Fruit fly (Drosophila melanogaster): ENCODE measurements around the gene Pdk1.
A peak's percentile ranks its signal among the peaks of the same experiment; 100 is the strongest.

Pdk1 gene

DNA sequence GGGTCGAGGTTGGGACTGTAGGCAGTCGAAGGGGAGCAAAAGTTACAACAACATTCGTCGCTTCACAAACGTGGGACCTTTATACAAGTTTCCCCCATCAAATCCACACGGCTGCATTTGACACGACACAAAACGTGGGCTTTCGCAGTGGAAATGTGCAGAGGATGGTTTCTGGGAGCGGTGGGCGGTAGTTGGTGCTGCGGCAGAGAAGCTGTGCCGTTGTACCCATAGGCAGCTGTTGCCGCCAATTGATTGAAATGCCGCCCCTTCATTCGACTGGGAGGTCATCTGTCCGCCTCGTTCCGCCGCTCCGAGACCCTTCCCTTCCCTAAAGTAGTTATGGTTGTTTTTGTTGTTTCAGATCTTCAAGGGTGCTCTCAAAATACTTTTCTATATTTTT is 20.2 kb upstream of the Pdk1 start:
- TF ChIP-seq CG10543 (GFP tag; optimal IDR thresholded peaks at IDR 0.05) (peak; percentile 28), Vsx1 (GFP tag; optimal IDR thresholded peaks at IDR 0.05) (no peak), schlank (tag; optimal IDR thresholded peaks at IDR 0.05) (no peak), B-H2 (GFP tag; optimal IDR thresholded peaks at IDR 0.05) (no peak), CG10321 (GFP tag; IDR thresholded peaks at IDR 0.05) (no peak), Doc2 (GFP tag; IDR thresholded peaks at IDR 0.05) (no peak), CG32772 (GFP tag; IDR thresholded peaks at IDR 0.05) (no peak), Hmx (GFP tag; optimal IDR thresholded peaks at IDR 0.05) (no peak), CG30020 (tag; optimal IDR thresholded peaks at IDR 0.05) (no peak), nau (GFP tag; optimal IDR thresholded peaks at IDR 0.05) (peak; percentile 66), knrl (GFP tag; IDR thresholded peaks at IDR 0.05; ENCODE audit: partially characterized antibody) (no peak), CG12744 (GFP tag; optimal IDR thresholded peaks at IDR 0.05) (no peak), TFAM (GFP tag; optimal IDR thresholded peaks at IDR 0.05) (no peak), ERR (GFP tag; optimal IDR thresholded peaks at IDR 0.05) (no peak), CG14441 (GFP tag; IDR thresholded peaks at IDR 0.05) (no peak), kay (GFP tag; optimal IDR thresholded peaks at IDR 0.05) (no peak), chm (GFP tag; IDR thresholded peaks at IDR 0.05) (no peak), CG18764 (GFP tag; optimal IDR thresholded peaks at IDR 0.05) (no peak), Ets65A (GFP tag) (no peak), gfzf (GFP tag; optimal IDR thresholded peaks at IDR 0.05) (no peak), CG2875 (GFP tag; optimal IDR thresholded peaks at IDR 0.05) (no peak), CG15011 (GFP tag; optimal IDR thresholded peaks at IDR 0.05) (no peak), CG11560 (tag; IDR thresholded peaks at IDR 0.05) (no peak), hth (optimal IDR thresholded peaks at IDR 0.05) (no peak), Mad (GFP tag; optimal IDR thresholded peaks at IDR 0.05) (no peak), CG11398 (GFP tag; optimal IDR thresholded peaks at IDR 0.05) (no peak), CG17802 (tag; optimal IDR thresholded peaks at IDR 0.05) (no peak), Ada2b (GFP tag; IDR thresholded peaks at IDR 0.05) (no peak), CG7357 (GFP tag; IDR thresholded peaks at IDR 0.05) (no peak), CG5953 (GFP tag; IDR thresholded peaks at IDR 0.05) (no peak), bowl (GFP tag; IDR thresholded peaks at IDR 0.05) (no peak), Hey (tag; optimal IDR thresholded peaks at IDR 0.05) (no peak), ttk (GFP tag; IDR thresholded peaks at IDR 0.05) (0 out of 2 replicates have a peak, but pooled peaks have one; percentile 7), gcm (GFP tag; optimal IDR thresholded peaks at IDR 0.05) (peak; percentile 84), CG17912 (GFP tag; optimal IDR thresholded peaks at IDR 0.05) (no peak), CG6854 (GFP tag; optimal IDR thresholded peaks at IDR 0.05) (no peak), CG18262 (tag; optimal IDR thresholded peaks at IDR 0.05) (no peak), GATAe (GFP tag; conservative IDR thresholded peaks at IDR 0.05) (no peak), H2.0 (GFP tag; IDR thresholded peaks at IDR 0.05) (no peak), ftz-f1 (GFP tag; optimal IDR thresholded peaks at IDR 0.05) (peak; percentile 65), abd-A (tag; optimal IDR thresholded peaks at IDR 0.05) (no peak), CG3065 (GFP tag; optimal IDR thresholded peaks at IDR 0.05) (no peak), Poxn (GFP tag; IDR thresholded peaks at IDR 0.05) (no peak), onecut (GFP tag; IDR thresholded peaks at IDR 0.05) (no peak), seq (GFP tag; IDR thresholded peaks at IDR 0.05) (no peak), Ptx1 (GFP tag; IDR thresholded peaks at IDR 0.05) (no peak), ash1 (GFP tag; optimal IDR thresholded peaks at IDR 0.05) (no peak), toy (GFP tag; IDR thresholded peaks at IDR 0.05) (no peak), sd (tag; optimal IDR thresholded peaks at IDR 0.05) (peak; percentile 4), ap (GFP tag; IDR thresholded peaks at IDR 0.05) (peak; percentile 4; the same call in 1 of the 2 replicates), HLHmδ (GFP tag; optimal IDR thresholded peaks at IDR 0.05) (no peak), Med (GFP tag) (peak; percentile 6), CG7786 (GFP tag; optimal IDR thresholded peaks at IDR 0.05) (no peak), CG16779 (GFP tag; IDR thresholded peaks at IDR 0.05) (no peak)

Measured in whole organism, embryonic.